Fruit fly (Drosophila melanogaster) whole organism, embryonic: ENCODE data around the gene CG10581.

Experiments used
- Ada2b ChIP-seq: fragments of 200-800 bp; sonication (Bioruptor generic); IDR thresholded peaks from 2 replicates; pipeline ENCODE4 v1.3.6; 2022; ENCODE audit warnings: missing biosample characterization, missing genetic modification characterization
- Asciz ChIP-seq: fragments of 200-800 bp; sonication (Bioruptor generic); optimal IDR thresholded peaks from 2 replicates; lab custom pipeline; 2017; ENCODE audit warnings: missing biosample characterization, mild to moderate bottlenecking, missing genetic modification characterization, missing genetic modification reagents
- B-H1 ChIP-seq: fragments of 200-800 bp; sonication (Bioruptor generic); IDR thresholded peaks from 3 replicates; pipeline ENCODE4 v1.3.6; 2022; ENCODE audit warnings: missing biosample characterization, missing genetic modification characterization
- Blimp-1 ChIP-seq: fragments of 200-800 bp; sonication (Bioruptor generic); optimal IDR thresholded peaks from 3 replicates; lab custom pipeline; 2018; ENCODE audit warnings: missing biosample characterization, missing genetic modification characterization, mild to moderate bottlenecking, moderate library complexity, missing genetic modification reagents
- Bteb2 ChIP-seq: fragments of 200-800 bp; sonication (Bioruptor generic); optimal IDR thresholded peaks from 2 replicates; lab custom pipeline; 2016; ENCODE audit warnings: missing biosample characterization, missing genetic modification characterization
- CG10209 ChIP-seq: fragments of 200-800 bp; sonication (Bioruptor generic); optimal IDR thresholded peaks from 3 replicates; lab custom pipeline; 2017; ENCODE audit warnings: missing biosample characterization, mild to moderate bottlenecking, missing genetic modification characterization, missing genetic modification reagents
- CG10462 ChIP-seq: fragments of 200-800 bp; sonication (Bioruptor generic); optimal IDR thresholded peaks from 2 replicates; lab custom pipeline; 2016; ENCODE audit warnings: missing biosample characterization, missing genetic modification characterization
- CG12104 ChIP-seq: fragments of 200-800 bp; sonication (Bioruptor generic); optimal IDR thresholded peaks from 3 replicates; lab custom pipeline; 2016; ENCODE audit warnings: missing biosample characterization, missing genetic modification characterization
- CG12236 ChIP-seq: fragments of 200-800 bp; sonication (Bioruptor generic); optimal IDR thresholded peaks from 2 replicates; lab custom pipeline; 2016; ENCODE audit warnings: missing biosample characterization, missing genetic modification characterization
- CG12299 ChIP-seq: fragments of 200-800 bp; sonication (Bioruptor generic); optimal IDR thresholded peaks from 2 replicates; lab custom pipeline; 2018; ENCODE audit warnings: missing biosample characterization, mild to moderate bottlenecking, missing genetic modification characterization
- CG17359 ChIP-seq: fragments of 200-800 bp; sonication (Bioruptor generic); optimal IDR thresholded peaks from 3 replicates; lab custom pipeline; 2018; ENCODE audit warnings: missing biosample characterization, mild to moderate bottlenecking, missing genetic modification characterization, moderate library complexity
- CG17802 ChIP-seq: fragments of 200-800 bp; sonication (Bioruptor generic); optimal IDR thresholded peaks from 2 replicates; lab custom pipeline; 2018; ENCODE audit warnings: missing biosample characterization, mild to moderate bottlenecking, missing genetic modification characterization, moderate library complexity
- CG2678 ChIP-seq: fragments of 200-800 bp; sonication (Bioruptor generic); optimal IDR thresholded peaks from 3 replicates; lab custom pipeline; 2019; ENCODE audit warnings: missing biosample characterization, mild to moderate bottlenecking, missing genetic modification characterization, moderate library complexity
- CG4328 ChIP-seq: fragments of 200-800 bp; sonication (Bioruptor generic); optimal IDR thresholded peaks from 3 replicates; lab custom pipeline; 2017; ENCODE audit warnings: missing biosample characterization, missing genetic modification reagents, missing genetic modification characterization
- CG4617 ChIP-seq: fragments of 200-800 bp; sonication (Bioruptor generic); optimal IDR thresholded peaks from 3 replicates; lab custom pipeline; 2016; ENCODE audit warnings: missing biosample characterization, missing genetic modification characterization, borderline replicate concordance
- CG4854 ChIP-seq: fragments of 200-800 bp; sonication (Bioruptor generic); optimal IDR thresholded peaks from 2 replicates; lab custom pipeline; 2016; ENCODE audit warnings: missing biosample characterization, missing genetic modification characterization, inconsistent platforms
- CG6689 ChIP-seq: fragments of 200-800 bp; sonication (Bioruptor generic); IDR thresholded peaks from 2 replicates; pipeline ENCODE4 v1.3.6; 2022; ENCODE audit warnings: missing biosample characterization, missing genetic modification characterization
- D19A ChIP-seq: fragments of 200-800 bp; optimal IDR thresholded peaks from 3 replicates; lab custom pipeline; 2019; ENCODE audit warnings: missing biosample characterization, mild to moderate bottlenecking, missing genetic modification characterization, moderate library complexity
- Dad ChIP-seq: fragments of 200-800 bp; sonication (Bioruptor generic); optimal IDR thresholded peaks from 3 replicates; lab custom pipeline; 2016; ENCODE audit warnings: missing biosample characterization, missing genetic modification characterization
- E2f2 ChIP-seq: fragments of 200-800 bp; sonication (Bioruptor generic); IDR thresholded peaks from 2 replicates; pipeline ENCODE4 v1.3.6; 2022; ENCODE audit warnings: missing biosample characterization, missing genetic modification characterization
- Fer3 ChIP-seq: fragments of 200-800 bp; sonication (Bioruptor generic); optimal IDR thresholded peaks from 2 replicates; lab custom pipeline; 2018; ENCODE audit warnings: missing biosample characterization, mild to moderate bottlenecking, missing genetic modification characterization, moderate library complexity
- MTF-1 ChIP-seq: fragments of 200-800 bp; sonication (Bioruptor generic); optimal IDR thresholded peaks from 2 replicates; lab custom pipeline; 2018; ENCODE audit warnings: missing biosample characterization, mild to moderate bottlenecking, missing genetic modification characterization, borderline replicate concordance
- Mes4 ChIP-seq: fragments of 200-800 bp; sonication (Bioruptor generic); optimal IDR thresholded peaks from 2 replicates; lab custom pipeline; 2016; ENCODE audit warnings: missing biosample characterization, missing genetic modification characterization
- Nf-YB ChIP-seq: fragments of 200-800 bp; sonication (Bioruptor generic); optimal IDR thresholded peaks from 3 replicates; lab custom pipeline; 2019; ENCODE audit warnings: missing biosample characterization, mild to moderate bottlenecking, missing genetic modification characterization, moderate library complexity
- Sox102F ChIP-seq: fragments of 200-800 bp; sonication (Bioruptor generic); optimal IDR thresholded peaks from 2 replicates; lab custom pipeline; 2018; ENCODE audit warnings: missing biosample characterization, mild to moderate bottlenecking, missing genetic modification characterization, moderate library complexity
- ara ChIP-seq: fragments of 200-800 bp; sonication (Bioruptor generic); IDR thresholded peaks from 2 replicates; pipeline ENCODE4 v1.3.6; 2022; ENCODE audit warnings: missing biosample characterization, missing genetic modification characterization
- corto ChIP-seq: fragments of 200-800 bp; sonication (Bioruptor generic); optimal IDR thresholded peaks from 2 replicates; lab custom pipeline; 2016; ENCODE audit warnings: missing biosample characterization, mild to moderate bottlenecking, missing genetic modification characterization, moderate library complexity
- crol ChIP-seq: fragments of 200-800 bp; sonication (Bioruptor generic); IDR thresholded peaks from 2 replicates; pipeline ENCODE4 v1.3.6; 2022; ENCODE audit warnings: missing biosample characterization, missing genetic modification characterization
- dati ChIP-seq: fragments of 200-800 bp; sonication (Bioruptor generic); IDR thresholded peaks from 2 replicates; pipeline ENCODE4 v1.3.6; 2022; ENCODE audit warnings: missing biosample characterization, missing genetic modification characterization
- dimm ChIP-seq: fragments of 200-800 bp; sonication (Bioruptor generic); IDR thresholded peaks from 2 replicates; pipeline ENCODE4 v1.3.6; 2022; ENCODE audit warnings: missing biosample characterization, missing genetic modification characterization
- dmrt11E ChIP-seq: fragments of 200-800 bp; sonication (Bioruptor generic); optimal IDR thresholded peaks from 3 replicates; lab custom pipeline; 2018; ENCODE audit warnings: missing biosample characterization, mild to moderate bottlenecking, missing genetic modification characterization, moderate library complexity
- fd102C ChIP-seq: fragments of 200-800 bp; sonication (Bioruptor generic); optimal IDR thresholded peaks from 2 replicates; lab custom pipeline; 2018; ENCODE audit warnings: missing biosample characterization, mild to moderate bottlenecking, missing genetic modification characterization, moderate library complexity
- gfzf ChIP-seq: fragments of 200-800 bp; sonication (Bioruptor generic); optimal IDR thresholded peaks from 2 replicates; lab custom pipeline; 2016; ENCODE audit warnings: missing biosample characterization, mild to moderate bottlenecking, missing genetic modification characterization, moderate library complexity
- hbn ChIP-seq: fragments of 200-800 bp; sonication (Bioruptor generic); IDR thresholded peaks from 2 replicates; pipeline ENCODE4 v1.3.6; 2022; ENCODE audit warnings: missing biosample characterization, missing genetic modification characterization; ENCODE audit not compliant: partially characterized antibody
- jumu ChIP-seq: fragments of 200-800 bp; sonication (Bioruptor generic); optimal IDR thresholded peaks from 3 replicates; lab custom pipeline; 2016; ENCODE audit warnings: missing biosample characterization, missing genetic modification characterization
- phol ChIP-seq: fragments of 200-800 bp; sonication (Bioruptor generic); optimal IDR thresholded peaks from 3 replicates; lab custom pipeline; 2018; ENCODE audit warnings: missing biosample characterization, mild to moderate bottlenecking, missing genetic modification characterization, moderate library complexity
- sens ChIP-seq: fragments of 200-800 bp; sonication (Bioruptor generic); peaks from one replicate; lab custom pipeline; 2016; ENCODE audit warnings: missing biosample characterization, missing genetic modification characterization
- slbo ChIP-seq: fragments of 200-800 bp; sonication (Bioruptor generic); IDR thresholded peaks from 2 replicates; pipeline ENCODE4 v1.3.6; 2022; ENCODE audit warnings: missing biosample characterization, missing genetic modification characterization
- so ChIP-seq: fragments of 200-800 bp; sonication (Bioruptor generic); IDR thresholded peaks from 3 replicates; pipeline ENCODE4 v1.3.6; 2022; ENCODE audit warnings: missing biosample characterization, missing genetic modification characterization
- tna ChIP-seq: fragments of 200-800 bp; sonication (Bioruptor generic); IDR thresholded peaks from 2 replicates; pipeline ENCODE4 v1.3.6; 2022; ENCODE audit warnings: missing biosample characterization, missing genetic modification characterization; ENCODE audit not compliant: partially characterized antibody
- unpg ChIP-seq: fragments of 200-800 bp; sonication (Bioruptor generic); optimal IDR thresholded peaks from 3 replicates; lab custom pipeline; 2018; ENCODE audit warnings: missing biosample characterization, mild to moderate bottlenecking, missing genetic modification characterization, moderate library complexity
- yki ChIP-seq: fragments of >200 bp; optimal IDR thresholded peaks from 3 replicates; lab custom pipeline; 2018

The CG10581 gene

dm6 chr3L:21046107-21046708 is 12.2 kb upstream of the CG10581 start (continued):
- TF ChIP-seq CG4617 (no peak), hbn (GFP tag; lab: Robert Waterston, UW) (no peak), CG10462 (GFP tag; lab: Kevin White, UChicago) (no peak), phol (tag; lab: Kevin White, UChicago) (peak; percentile 31), slbo (no peak), tna (no peak), Dad (no peak), Asciz (no peak), CG12104 (GFP tag; lab: Kevin White, UChicago) (no peak), unpg (GFP tag; lab: Kevin White, UChicago) (peak; percentile 28), MTF-1 (no peak), Sox102F (GFP tag; lab: Kevin White, UChicago) (peak; percentile 40), E2f2 (GFP tag; lab: Robert Waterston, UW) (no peak), CG17359 (tag; lab: Kevin White, UChicago) (peak; percentile 8), corto (GFP tag; lab: Kevin White, UChicago) (no peak), yki (no peak), CG12299 (tag; lab: Kevin White, UChicago) (no peak), Ada2b (GFP tag; lab: Robert Waterston, UW) (no peak), Nf-YB (GFP tag; lab: Kevin White, UChicago) (no peak), ara (GFP tag; lab: Robert Waterston, UW) (no peak), CG17802 (tag; lab: Kevin White, UChicago) (no peak), CG2678 (no peak), fd102C (no peak), CG4328 (GFP tag; lab: Kevin White, UChicago) (no peak), dmrt11E (tag; lab: Kevin White, UChicago) (peak; percentile 40), gfzf (GFP tag; lab: Kevin White, UChicago) (no peak), B-H1 (GFP tag; lab: Robert Waterston, UW) (no peak), CG10209 (no peak), CG4854 (GFP tag; lab: Kevin White, UChicago) (no peak), Fer3 (tag; lab: Kevin White, UChicago) (no peak), CG12236 (GFP tag; lab: Kevin White, UChicago) (no peak), Blimp-1 (GFP tag; lab: Kevin White, UChicago) (peak; percentile 24), Mes4 (GFP tag; lab: Kevin White, UChicago) (no peak)
- TF ChIP-seq, all 482 proteins: peak for 22

DNA sequence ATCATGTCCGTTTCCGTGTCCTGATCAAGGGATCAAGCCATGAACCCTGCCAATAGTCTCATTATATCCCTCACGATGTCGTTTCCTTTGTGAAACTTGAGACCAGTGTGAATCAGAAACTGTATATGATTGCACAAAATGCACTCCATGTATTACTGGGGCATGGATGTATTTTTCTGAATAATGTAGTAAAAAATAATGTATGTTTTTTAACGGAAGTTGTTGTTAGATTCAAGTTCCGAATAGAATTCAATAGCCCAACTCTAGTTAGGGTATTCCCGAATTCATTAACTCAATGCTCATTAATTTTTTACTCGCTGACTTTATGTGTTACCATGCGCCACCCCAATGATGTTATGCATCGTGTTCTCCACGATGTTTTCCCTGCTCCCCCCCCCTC is 10.7 kb upstream of the CG10581 start:
- peak; percentile 60 for TF ChIP-seq crol (GFP tag; lab: Robert Waterston, UW)
- peak; percentile 46; the same call in 1 of the 2 replicates for TF ChIP-seq CG6689
- no peak for TF ChIP-seq dati (GFP tag; lab: Robert Waterston, UW)
- peak; percentile 67 for TF ChIP-seq sens
- TF ChIP-seq so (GFP tag; lab: Robert Waterston, UW): no peak
- TF ChIP-seq D19A (tag; lab: Kevin White, UChicago): peak; percentile 77
- TF ChIP-seq dimm: no peak
- TF ChIP-seq jumu (GFP tag; lab: Kevin White, UChicago): no peak
- no peak for TF ChIP-seq Bteb2 (GFP tag; lab: Kevin White, UChicago)
